Fruit fly (Drosophila melanogaster) S2 (cell line): ENCODE results near the gene Patr-1.

Experiments used
- CG8478 ChIP-seq: fragments of >200 bp; optimal IDR thresholded peaks from 2 replicates; lab custom pipeline; 2018
- CTCF ChIP-seq, 2 experiments: fragments of >200 bp; optimal IDR thresholded peaks; 2 replicates each; lab custom pipeline; 2018

Gene Patr-1

dm6 chr3R:17035945-17036344 is 7.4 kb upstream of the Patr-1 start, which contains the start of gene CG4009:
CG4009 (minus strand) TSS chr3R:17036045.
- TF ChIP-seq CG8478 (lab: Kevin White, UChicago) (no peak), CTCF (optimal IDR thresholded peaks at IDR 0.05; lab: Kevin White, UChicago) (no peak)

dm6 chr3R:17039993-17040807 is 3.2 kb upstream of the Patr-1 start, which contains the start of the genes CG18213 and Trm7-32:
CG18213 (minus strand) TSS chr3R:17040203.
Trm7-32 (plus strand) TSS chr3R:17040682.
- peak in 1 of 2 experiments; percentile 17 for TF ChIP-seq CTCF (optimal IDR thresholded peaks at IDR 0.05; lab: Kevin White, UChicago)
- TF ChIP-seq CG8478 (lab: Kevin White, UChicago): no peak

- TF ChIP-seq CTCF (optimal IDR thresholded peaks at IDR 0.05; lab: Kevin White, UChicago) (no peak), CG8478 (lab: Kevin White, UChicago) (no peak)
Observed at dm6 chr3R:17043570-17043923, 183 bp downstream of the Patr-1 start.

- TF ChIP-seq CG8478 (lab: Kevin White, UChicago) (no peak), CTCF (optimal IDR thresholded peaks at IDR 0.05; lab: Kevin White, UChicago) (no peak)
Observed at dm6 chr3R:17048867-17049266, 5.5 kb downstream of the Patr-1 start.

- TF ChIP-seq CTCF (optimal IDR thresholded peaks at IDR 0.05; lab: Kevin White, UChicago): no peak
- TF ChIP-seq CG8478 (lab: Kevin White, UChicago): no peak
Observed at dm6 chr3R:17052465-17053149, 9.2 kb downstream of the Patr-1 start.

dm6 chr3R:17053415-17054177 is 10.2 kb downstream of the Patr-1 start, which contains the start of gene Dad:
Dad (plus strand) TSS chr3R:17054007.
- TF ChIP-seq CG8478 (lab: Kevin White, UChicago): no peak
- no peak for TF ChIP-seq CTCF (optimal IDR thresholded peaks at IDR 0.05; lab: Kevin White, UChicago)

- TF ChIP-seq CG8478 (lab: Kevin White, UChicago) (no peak), CTCF (optimal IDR thresholded peaks at IDR 0.05; lab: Kevin White, UChicago) (no peak)
Observed at dm6 chr3R:17054528-17054927, 11.2 kb downstream of the Patr-1 start.

- TF ChIP-seq CG8478 (lab: Kevin White, UChicago) (no peak), CTCF (optimal IDR thresholded peaks at IDR 0.05; lab: Kevin White, UChicago) (peak; percentile 20 to 32)
Observed at dm6 chr3R:17056183-17056904, 13.0 kb downstream of the Patr-1 start.

- no peak for TF ChIP-seq CG8478 (lab: Kevin White, UChicago)
Observed at dm6 chr3R:17056905-17057251, 13.5 kb downstream of the Patr-1 start.

dm6 chr3R:17059100-17059810 is 15.9 kb downstream of the Patr-1 start:
- no peak for TF ChIP-seq CTCF (optimal IDR thresholded peaks at IDR 0.05; lab: Kevin White, UChicago)
- TF ChIP-seq CG8478 (lab: Kevin White, UChicago): no peak

- TF ChIP-seq CG8478 (lab: Kevin White, UChicago) (no peak), CTCF (optimal IDR thresholded peaks at IDR 0.05; lab: Kevin White, UChicago) (no peak)
Observed at dm6 chr3R:17059811-17060169, 16.4 kb downstream of the Patr-1 start.

- no peak for TF ChIP-seq CTCF (optimal IDR thresholded peaks at IDR 0.05; lab: Kevin White, UChicago)
- no peak for TF ChIP-seq CG8478 (lab: Kevin White, UChicago)
Observed at dm6 chr3R:17060244-17060664, 16.9 kb downstream of the Patr-1 start.

dm6 chr3R:17060809-17061394 is 17.5 kb downstream of the Patr-1 start:
- TF ChIP-seq CG8478 (lab: Kevin White, UChicago) (no peak), CTCF (optimal IDR thresholded peaks at IDR 0.05; lab: Kevin White, UChicago) (no peak)
